Fruit fly (Drosophila melanogaster) whole organism, embryonic: ENCODE data around the gene Tfb5.
A peak's percentile ranks its signal among the peaks of the same experiment; 100 is the strongest.

Source experiments
- Bdp1 ChIP-seq: fragments of 200-800 bp; sonication (Bioruptor generic); optimal IDR thresholded peaks from 3 replicates; lab custom pipeline; 2016; ENCODE audit warnings: missing biosample characterization, missing genetic modification characterization
- CG10321 ChIP-seq: fragments of 200-800 bp; sonication (Bioruptor generic); IDR thresholded peaks from 2 replicates; pipeline ENCODE4 v1.3.6; 2022; ENCODE audit warnings: missing biosample characterization, missing genetic modification characterization
- CG10979 ChIP-seq: fragments of 200-800 bp; sonication (Bioruptor generic); optimal IDR thresholded peaks from 2 replicates; lab custom pipeline; 2018; ENCODE audit warnings: missing biosample characterization, mild to moderate bottlenecking, missing genetic modification characterization, moderate library complexity
- CG11695 ChIP-seq: fragments of 200-800 bp; sonication (Bioruptor generic); IDR thresholded peaks from 3 replicates; pipeline ENCODE4 v1.3.6; 2022; ENCODE audit warnings: missing biosample characterization, missing genetic modification characterization
- CG12769 ChIP-seq: fragments of 200-800 bp; sonication (Bioruptor generic); optimal IDR thresholded peaks from 2 replicates; lab custom pipeline; 2019; ENCODE audit warnings: missing biosample characterization, mild to moderate bottlenecking, missing genetic modification characterization, moderate library complexity
- CG14710 ChIP-seq: fragments of 200-800 bp; sonication (Bioruptor generic); optimal IDR thresholded peaks from 3 replicates; lab custom pipeline; 2019; ENCODE audit warnings: missing biosample characterization, mild to moderate bottlenecking, missing genetic modification characterization, moderate library complexity
- CG15601 ChIP-seq: fragments of 200-800 bp; sonication (Bioruptor generic); optimal IDR thresholded peaks from 3 replicates; lab custom pipeline; 2019; ENCODE audit warnings: missing biosample characterization, mild to moderate bottlenecking, missing genetic modification characterization, moderate library complexity
- CG1603 ChIP-seq: fragments of 200-800 bp; sonication (Bioruptor generic); optimal IDR thresholded peaks from 2 replicates; lab custom pipeline; 2019; ENCODE audit warnings: missing biosample characterization, mild to moderate bottlenecking, missing genetic modification characterization, moderate library complexity
- CG17829 ChIP-seq: fragments of 200-800 bp; optimal IDR thresholded peaks from 2 replicates; lab custom pipeline; 2019; ENCODE audit warnings: missing biosample characterization, mild to moderate bottlenecking, missing genetic modification characterization, moderate library complexity
- CG17912 ChIP-seq: fragments of 200-800 bp; sonication (Bioruptor generic); optimal IDR thresholded peaks from 2 replicates; lab custom pipeline; 2018; ENCODE audit warnings: missing biosample characterization, mild to moderate bottlenecking, missing genetic modification characterization
- CG1792 ChIP-seq: fragments of 200-800 bp; sonication (Bioruptor generic); optimal IDR thresholded peaks from 2 replicates; lab custom pipeline; 2016; ENCODE audit warnings: missing biosample characterization, missing genetic modification characterization
- CG34224 ChIP-seq: fragments of 200-800 bp; sonication (Bioruptor generic); IDR thresholded peaks from 3 replicates; pipeline ENCODE4 v1.3.6; 2022; ENCODE audit warnings: missing biosample characterization, missing genetic modification characterization; ENCODE audit not compliant: partially characterized antibody
- CG43689 ChIP-seq: fragments of 200-800 bp; sonication (Bioruptor generic); IDR thresholded peaks from 2 replicates; pipeline ENCODE4 v1.3.6; 2022; ENCODE audit warnings: missing biosample characterization, missing genetic modification characterization
- CG4404 ChIP-seq: fragments of 200-800 bp; sonication (Bioruptor generic); IDR thresholded peaks from 2 replicates; pipeline ENCODE4 v1.3.6; 2022; ENCODE audit warnings: missing biosample characterization, missing genetic modification characterization
- CG6791 ChIP-seq: fragments of 200-800 bp; sonication (Bioruptor generic); IDR thresholded peaks from 3 replicates; pipeline ENCODE4 v1.3.6; 2022; ENCODE audit warnings: missing biosample characterization, missing genetic modification characterization; ENCODE audit not compliant: partially characterized antibody
- CG8281 ChIP-seq: fragments of 200-800 bp; sonication (Bioruptor generic); optimal IDR thresholded peaks from 2 replicates; lab custom pipeline; 2018; ENCODE audit warnings: missing biosample characterization, mild to moderate bottlenecking, missing genetic modification characterization, moderate library complexity
- D19B ChIP-seq: fragments of 200-800 bp; sonication (Bioruptor generic); optimal IDR thresholded peaks from 2 replicates; lab custom pipeline; 2017; ENCODE audit warnings: missing biosample characterization, mild to moderate bottlenecking, missing genetic modification characterization
- Dip2 ChIP-seq: fragments of 200-800 bp; sonication (Bioruptor generic); IDR thresholded peaks from 2 replicates; pipeline ENCODE4 v1.3.6; 2022; ENCODE audit warnings: missing biosample characterization, missing genetic modification characterization
- Drgx ChIP-seq: fragments of 200-800 bp; sonication (Bioruptor generic); IDR thresholded peaks from 2 replicates; pipeline ENCODE4 v1.3.6; 2022; ENCODE audit warnings: missing biosample characterization, missing genetic modification characterization
- Hr78 ChIP-seq, 2 experiments: fragments of 200-800 bp in 1 of 2; fragments of >200 bp in 1 of 2; sonication (Bioruptor generic) in 1 of 2; optimal IDR thresholded peaks; 2 replicates each; lab custom pipeline; 2017 to 2019; ENCODE audit warnings: missing biosample characterization in 2 of 2, missing genetic modification characterization in 2 of 2, mild to moderate bottlenecking in 1 of 2, moderate library complexity in 1 of 2
- Meics ChIP-seq: fragments of 200-800 bp; sonication (Bioruptor generic); optimal IDR thresholded peaks from 2 replicates; lab custom pipeline; 2017; ENCODE audit warnings: missing biosample characterization, mild to moderate bottlenecking, missing genetic modification characterization
- Neu2 ChIP-seq: fragments of 200-800 bp; sonication (Bioruptor generic); optimal IDR thresholded peaks from 3 replicates; lab custom pipeline; 2016; ENCODE audit warnings: missing biosample characterization, missing genetic modification characterization, borderline replicate concordance
- Nf-YB ChIP-seq: fragments of 200-800 bp; sonication (Bioruptor generic); optimal IDR thresholded peaks from 3 replicates; lab custom pipeline; 2019; ENCODE audit warnings: missing biosample characterization, mild to moderate bottlenecking, missing genetic modification characterization, moderate library complexity
- Optix ChIP-seq: fragments of 200-800 bp; sonication (Bioruptor generic); IDR thresholded peaks from 3 replicates; pipeline ENCODE4 v1.3.6; 2022; ENCODE audit warnings: missing biosample characterization, missing genetic modification characterization
- Rfx ChIP-seq: fragments of 200-800 bp; sonication (Bioruptor generic); IDR thresholded peaks from 2 replicates; pipeline ENCODE4 v1.3.6; 2022; ENCODE audit warnings: missing biosample characterization, missing genetic modification characterization
- al ChIP-seq: fragments of 200-800 bp; sonication (Bioruptor generic); IDR thresholded peaks from 2 replicates; pipeline ENCODE4 v1.3.6; 2022; ENCODE audit warnings: missing biosample characterization, missing genetic modification characterization
- ap ChIP-seq: fragments of 200-800 bp; sonication (Bioruptor generic); IDR thresholded peaks from 2 replicates; pipeline ENCODE4 v1.3.6; 2022; ENCODE audit warnings: missing biosample characterization, missing genetic modification characterization
- ash1 ChIP-seq: fragments of 200-800 bp; sonication (Bioruptor generic); optimal IDR thresholded peaks from 2 replicates; lab custom pipeline; 2018; ENCODE audit warnings: missing biosample characterization, mild to moderate bottlenecking, missing genetic modification characterization
- chinmo ChIP-seq: fragments of 200-800 bp; sonication (Bioruptor generic); IDR thresholded peaks from 4 replicates; pipeline ENCODE4 v1.3.6; 2022; ENCODE audit warnings: missing biosample characterization, missing genetic modification characterization; ENCODE audit not compliant: partially characterized antibody
- cwo ChIP-seq: fragments of 200-800 bp; sonication (Bioruptor generic); optimal IDR thresholded peaks from 3 replicates; lab custom pipeline; 2017; ENCODE audit warnings: missing biosample characterization, missing genetic modification characterization, mild to moderate bottlenecking, moderate library complexity, missing genetic modification reagents
- dati ChIP-seq: fragments of 200-800 bp; sonication (Bioruptor generic); IDR thresholded peaks from 2 replicates; pipeline ENCODE4 v1.3.6; 2022; ENCODE audit warnings: missing biosample characterization, missing genetic modification characterization
- dysf ChIP-seq: fragments of 200-800 bp; sonication (Bioruptor generic); IDR thresholded peaks from 3 replicates; pipeline ENCODE4 v1.3.6; 2022; ENCODE audit warnings: missing biosample characterization, missing genetic modification characterization
- gt ChIP-seq: fragments of 200-800 bp; sonication (Bioruptor generic); IDR thresholded peaks from 2 replicates; pipeline ENCODE4 v1.3.6; 2022; ENCODE audit warnings: missing biosample characterization, missing genetic modification characterization
- lilli ChIP-seq: fragments of 200-800 bp; sonication (Bioruptor generic); optimal IDR thresholded peaks from 3 replicates; lab custom pipeline; 2016; ENCODE audit warnings: missing biosample characterization, missing genetic modification characterization
- otp ChIP-seq: fragments of 200-800 bp; sonication (Bioruptor generic); IDR thresholded peaks from 3 replicates; pipeline ENCODE4, ENCODE4 v1.3.6; 2022; ENCODE audit warnings: missing biosample characterization, missing genetic modification characterization
- sens ChIP-seq: fragments of 200-800 bp; sonication (Bioruptor generic); peaks from one replicate; lab custom pipeline; 2016; ENCODE audit warnings: missing biosample characterization, missing genetic modification characterization
- sr ChIP-seq: fragments of 200-800 bp; sonication (Bioruptor generic); IDR thresholded peaks from 3 replicates; pipeline ENCODE4 v1.3.6; 2022; ENCODE audit warnings: missing biosample characterization, missing genetic modification characterization
- sug ChIP-seq: fragments of 200-800 bp; optimal IDR thresholded peaks from 2 replicates; lab custom pipeline; 2019; ENCODE audit warnings: missing biosample characterization, mild to moderate bottlenecking, missing genetic modification characterization, moderate library complexity
- tll ChIP-seq, 2 experiments: fragments of 200-800 bp in 1 of 2; fragments of >200 bp in 1 of 2; sonication (Bioruptor generic) in 1 of 2; optimal IDR thresholded peaks; 2 replicates each; lab custom pipeline; 2017 to 2019; ENCODE audit warnings: missing biosample characterization in 2 of 2, missing genetic modification characterization in 2 of 2, mild to moderate bottlenecking in 1 of 2, moderate library complexity in 1 of 2
- z ChIP-seq: fragments of 200-800 bp; sonication (Bioruptor generic); IDR thresholded peaks from 3 replicates; pipeline ENCODE4 v1.3.6; 2022; ENCODE audit warnings: missing biosample characterization, missing genetic modification characterization

Tfb5 gene

dm6 chr2L:5007256-5007655, 3.4 kb downstream of the Tfb5 start (continued):
- TF ChIP-seq Neu2 (GFP tag; lab: Kevin White, UChicago) (no peak), cwo (GFP tag; lab: Kevin White, UChicago) (peak; percentile 14), CG12769 (no peak), Drgx (GFP tag; lab: Robert Waterston, UW) (0 out of 2 replicates have a peak, but pooled peaks have one; percentile 9), CG15601 (tag; lab: Kevin White, UChicago) (no peak), CG34224 (GFP tag; lab: Robert Waterston, UW) (no peak), CG10321 (GFP tag; lab: Robert Waterston, UW) (no peak), CG11695 (GFP tag; lab: Robert Waterston, UW) (0 out of 3 replicates have a peak, but pooled peaks have one; percentile 18), otp (no peak), CG17829 (tag; lab: Kevin White, UChicago) (no peak), dysf (no peak), CG1792 (GFP tag; lab: Kevin White, UChicago) (no peak), Nf-YB (GFP tag; lab: Kevin White, UChicago) (no peak), CG8281 (no peak), Meics (GFP tag; lab: Kevin White, UChicago) (peak; percentile 7), al (no peak), tll (GFP tag; optimal IDR thresholded peaks at IDR 0.05; lab: Kevin White, UChicago) (no peak), gt (no peak)
- TF ChIP-seq, all 482 proteins: peak for 14

- no peak for TF ChIP-seq CG43689 (GFP tag; lab: Robert Waterston, UW)
- TF ChIP-seq CG10979: no peak
- TF ChIP-seq CG10321 (GFP tag; lab: Robert Waterston, UW): no peak
- no peak for TF ChIP-seq CG14710 (tag; lab: Kevin White, UChicago)
- TF ChIP-seq sr (GFP tag; lab: Robert Waterston, UW): peak; percentile 24; the same call in 1 of the 3 replicates
- TF ChIP-seq dysf: no peak
- no peak for TF ChIP-seq Optix
- no peak for TF ChIP-seq CG17912 (GFP tag; lab: Kevin White, UChicago)
- no peak for TF ChIP-seq ash1 (GFP tag; lab: Kevin White, UChicago)
- TF ChIP-seq ap (GFP tag; lab: Robert Waterston, UW): no peak
- peak; percentile 55 for TF ChIP-seq sens (GFP tag; lab: Kevin White, UChicago)
- TF ChIP-seq CG1603: no peak
Observed at dm6 chr2L:5006323-5006722, 4.3 kb downstream of the Tfb5 start.

DNA sequence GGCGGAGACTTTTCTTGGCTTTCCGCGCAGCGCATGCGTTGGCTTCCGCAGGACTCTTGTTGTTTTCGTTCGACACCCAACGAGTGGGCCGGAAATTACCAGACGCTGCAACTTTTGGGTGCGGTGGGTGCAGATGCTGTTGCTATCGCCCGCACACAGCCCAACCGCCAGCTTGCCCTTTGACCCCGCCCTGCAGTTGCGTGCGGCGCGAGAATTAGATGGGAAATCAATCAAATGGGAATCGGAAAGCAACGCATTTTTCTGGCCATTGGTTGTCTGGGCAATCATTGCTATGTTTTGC, 5.2 kb downstream of the Tfb5 start:
- TF ChIP-seq CG6791 (GFP tag; lab: Robert Waterston, UW) (0 out of 3 replicates have a peak, but pooled peaks have one; percentile 26), dati (GFP tag; lab: Robert Waterston, UW) (no peak), Rfx (GFP tag; lab: Robert Waterston, UW) (no peak), Bdp1 (no peak), sug (tag; lab: Kevin White, UChicago) (no peak), Hr78 (GFP tag; optimal IDR thresholded peaks at IDR 0.05; lab: Kevin White, UChicago) (peak in 1 of 2 experiments; percentile 89), chinmo (GFP tag; lab: Robert Waterston, UW) (0 out of 4 replicates have a peak, but pooled peaks have one; percentile 52), D19B (GFP tag; lab: Kevin White, UChicago) (no peak), CG4404 (GFP tag; lab: Robert Waterston, UW) (no peak), lilli (no peak), Dip2 (GFP tag; lab: Robert Waterston, UW) (no peak), z (GFP tag; lab: Robert Waterston, UW) (0 out of 3 replicates have a peak, but pooled peaks have one; percentile 24)
